Worm (Caenorhabditis elegans) whole organism, mixed stage, embryonic: ENCODE measurements around the gene F40F8.1.

Experiments used
- M03D4.4 ChIP-seq: sonication (generic microtip); optimal IDR thresholded peaks from 2 replicates; lab custom pipeline; 2017; ENCODE audit warnings: mild to moderate bottlenecking, missing genetic modification characterization, missing compliant biosample characterization
- bed-3 ChIP-seq: fragments of 200-800 bp; sonication (Bioruptor generic); optimal IDR thresholded peaks from 3 replicates; lab custom pipeline; 2018; ENCODE audit warnings: mild to moderate bottlenecking, missing genetic modification characterization, moderate library complexity, missing compliant biosample characterization
- blmp-1 ChIP-seq: fragments of 150-350 bp; optimal IDR thresholded peaks from 2 replicates; lab custom pipeline; 2014; ENCODE audit warnings: missing biosample characterization, missing genetic modification characterization
- ceh-39 ChIP-seq: fragments of 150-350 bp; optimal IDR thresholded peaks from 2 replicates; lab custom pipeline; 2014; ENCODE audit warnings: missing biosample characterization, missing genetic modification characterization
- ceh-43 ChIP-seq: fragments of 200-800 bp; sonication (Bioruptor generic); optimal IDR thresholded peaks from 2 replicates; lab custom pipeline; 2018; ENCODE audit warnings: mild to moderate bottlenecking, missing genetic modification characterization, moderate library complexity, missing compliant biosample characterization
- ceh-83 ChIP-seq: fragments of 200-800 bp; sonication (Bioruptor generic); optimal IDR thresholded peaks from 2 replicates; lab custom pipeline; 2018; ENCODE audit warnings: mild to moderate bottlenecking, missing genetic modification characterization, missing compliant biosample characterization
- ces-1 ChIP-seq: fragments of 150-350 bp; optimal IDR thresholded peaks from 2 replicates; lab custom pipeline; 2014; ENCODE audit warnings: missing biosample characterization, missing genetic modification reagents, missing genetic modification characterization
- cnd-1 ChIP-seq: fragments of 200-800 bp; sonication (Bioruptor generic); optimal IDR thresholded peaks from 2 replicates; lab custom pipeline; 2018; ENCODE audit warnings: mild to moderate bottlenecking, missing genetic modification characterization, missing compliant biosample characterization
- drap-1 ChIP-seq: fragments of 200-800 bp; sonication (Bioruptor generic); optimal IDR thresholded peaks from 3 replicates; lab custom pipeline; 2018; ENCODE audit warnings: mild to moderate bottlenecking, missing genetic modification characterization, missing compliant biosample characterization
- elt-1 ChIP-seq: sonication (generic microtip); optimal IDR thresholded peaks from 2 replicates; lab custom pipeline; 2017; ENCODE audit warnings: missing genetic modification characterization, mild to moderate bottlenecking, missing compliant biosample characterization, antibody characterized with exemption, moderate library complexity, borderline replicate concordance; ENCODE audit not compliant: insufficient read depth
- elt-3 ChIP-seq: fragments of 150-350 bp; optimal IDR thresholded peaks from 2 replicates; lab custom pipeline; 2014; ENCODE audit warnings: missing biosample characterization, missing genetic modification characterization
- flh-1 ChIP-seq: fragments of 200-800 bp; sonication (Bioruptor generic); optimal IDR thresholded peaks from 2 replicates; lab custom pipeline; 2018; ENCODE audit warnings: mild to moderate bottlenecking, missing genetic modification characterization, moderate library complexity, missing compliant biosample characterization
- ham-2 ChIP-seq: fragments of 200-800 bp; sonication (Bioruptor generic); optimal IDR thresholded peaks from 2 replicates; lab custom pipeline; 2018; ENCODE audit warnings: mild to moderate bottlenecking, missing genetic modification characterization, missing compliant biosample characterization
- hlh-1 ChIP-seq: fragments of 150-350 bp; optimal IDR thresholded peaks from 2 replicates; lab custom pipeline; 2014; ENCODE audit warnings: missing biosample characterization, missing genetic modification reagents, missing genetic modification characterization
- lin-13 ChIP-seq: fragments of 150-350 bp; optimal IDR thresholded peaks from 2 replicates; lab custom pipeline; 2014; ENCODE audit warnings: missing biosample characterization, missing genetic modification characterization
- lin-32 ChIP-seq: fragments of 200-800 bp; sonication (Bioruptor generic); optimal IDR thresholded peaks from 2 replicates; lab custom pipeline; 2018; ENCODE audit warnings: mild to moderate bottlenecking, missing genetic modification characterization, missing compliant biosample characterization
- lsy-2 ChIP-seq: fragments of 150-350 bp; optimal IDR thresholded peaks from 2 replicates; lab custom pipeline; 2014; ENCODE audit warnings: missing biosample characterization, missing genetic modification characterization
- mab-5 ChIP-seq: fragments of 150-350 bp; optimal IDR thresholded peaks from 2 replicates; lab custom pipeline; 2014; ENCODE audit warnings: missing biosample characterization, missing genetic modification characterization
- mep-1 ChIP-seq: fragments of 150-350 bp; optimal IDR thresholded peaks from 2 replicates; lab custom pipeline; 2017; ENCODE audit warnings: missing biosample characterization, missing genetic modification reagents, missing genetic modification characterization, inconsistent platforms
- mls-2 ChIP-seq: sonication (generic microtip); optimal IDR thresholded peaks from 2 replicates; lab custom pipeline; 2016; ENCODE audit warnings: mild to moderate bottlenecking, missing genetic modification characterization, moderate library complexity, missing compliant biosample characterization
- nhr-12 ChIP-seq: fragments of 150-350 bp; optimal IDR thresholded peaks from 2 replicates; lab custom pipeline; 2014; ENCODE audit warnings: missing biosample characterization, missing genetic modification characterization
- nhr-2 ChIP-seq: fragments of 150-350 bp; optimal IDR thresholded peaks from 2 replicates; lab custom pipeline; 2014; ENCODE audit warnings: missing biosample characterization, missing genetic modification characterization
- nhr-237 ChIP-seq: fragments of 150-350 bp; optimal IDR thresholded peaks from 2 replicates; lab custom pipeline; 2014; ENCODE audit warnings: missing biosample characterization, missing genetic modification characterization
- nhr-28 ChIP-seq: fragments of 150-350 bp; optimal IDR thresholded peaks from 2 replicates; lab custom pipeline; 2014; ENCODE audit warnings: missing biosample characterization, missing genetic modification characterization
- nhr-76 ChIP-seq: sonication (generic microtip); optimal IDR thresholded peaks from 2 replicates; lab custom pipeline; 2017; ENCODE audit warnings: missing biosample characterization, missing genetic modification characterization
- pha-4 ChIP-seq: fragments of 150-350 bp; optimal IDR thresholded peaks from 2 replicates; lab custom pipeline; 2018; ENCODE audit warnings: missing biosample characterization, missing genetic modification reagents, missing genetic modification characterization
- sem-2 ChIP-seq: fragments of 200-800 bp; sonication (Bioruptor generic); optimal IDR thresholded peaks from 2 replicates; lab custom pipeline; 2018; ENCODE audit warnings: mild to moderate bottlenecking, missing genetic modification characterization, missing compliant biosample characterization
- snpc-4 ChIP-seq: fragments of 150-350 bp; optimal IDR thresholded peaks from 2 replicates; lab custom pipeline; 2014; ENCODE audit warnings: missing biosample characterization, missing genetic modification characterization
- sptf-1 ChIP-seq: sonication (generic microtip); optimal IDR thresholded peaks from 2 replicates; lab custom pipeline; 2017; ENCODE audit warnings: mild to moderate bottlenecking, missing genetic modification characterization, moderate library complexity, missing compliant biosample characterization
- tbx-8 ChIP-seq: fragments of 200-800 bp; sonication (Bioruptor generic); optimal IDR thresholded peaks from 2 replicates; lab custom pipeline; 2018; ENCODE audit warnings: mild to moderate bottlenecking, missing genetic modification characterization, moderate library complexity, missing compliant biosample characterization
- unc-120 ChIP-seq: sonication (generic microtip); optimal IDR thresholded peaks from 2 replicates; lab custom pipeline; 2017; ENCODE audit warnings: missing genetic modification characterization, missing compliant biosample characterization; ENCODE audit not compliant: poor library complexity, severe bottlenecking
- unc-39 ChIP-seq: fragments of 150-350 bp; optimal IDR thresholded peaks from 2 replicates; lab custom pipeline; 2014; ENCODE audit warnings: missing biosample characterization, missing genetic modification characterization
- unc-62 ChIP-seq: fragments of 150-350 bp; optimal IDR thresholded peaks from 2 replicates; lab custom pipeline; 2014; ENCODE audit warnings: missing biosample characterization, missing genetic modification reagents, missing genetic modification characterization
- ztf-11 ChIP-seq: fragments of 150-350 bp; optimal IDR thresholded peaks from 2 replicates; lab custom pipeline; 2014; ENCODE audit warnings: missing biosample characterization, missing genetic modification characterization

F40F8.1 gene

ce11 chrII:11150976-11151375 is 23.5 kb downstream of the F40F8.1 start:
- no peak for TF ChIP-seq lsy-2
- no peak for TF ChIP-seq mls-2 (tag; lab: Kevin White, UChicago)
- TF ChIP-seq sem-2 (GFP tag; lab: Kevin White, UChicago): no peak
- TF ChIP-seq ces-1 (GFP tag; lab: Kevin White, UChicago): no peak
- TF ChIP-seq unc-39 (tag; lab: Kevin White, UChicago): no peak
- TF ChIP-seq mab-5 (tag; lab: Kevin White, UChicago): no peak
- TF ChIP-seq drap-1: no peak

ce11 chrII:11152495-11152894 is 25.0 kb downstream of the F40F8.1 start, which contains the start of gene pqm-1:
Gene pqm-1, minus strand, starts transcription at chrII:11152595.
- TF ChIP-seq cnd-1 (tag; lab: Kevin White, UChicago) (no peak), nhr-237 (tag; lab: Kevin White, UChicago) (no peak), ceh-83 (no peak), lin-13 (no peak), nhr-76 (tag; lab: Kevin White, UChicago) (no peak), elt-3 (no peak), drap-1 (no peak), sptf-1 (tag; lab: Kevin White, UChicago) (no peak), blmp-1 (tag; lab: Kevin White, UChicago) (no peak), mls-2 (tag; lab: Kevin White, UChicago) (no peak), pha-4 (tag; lab: Kevin White, UChicago) (no peak), flh-1 (GFP tag; lab: Kevin White, UChicago) (no peak)

- no peak for TF ChIP-seq blmp-1 (tag; lab: Kevin White, UChicago)
- TF ChIP-seq nhr-76 (tag; lab: Kevin White, UChicago): no peak
- TF ChIP-seq M03D4.4 (tag; lab: Kevin White, UChicago): no peak
- TF ChIP-seq unc-62 (GFP tag; lab: Kevin White, UChicago): no peak
- TF ChIP-seq nhr-28: no peak
- TF ChIP-seq ztf-11 (tag; lab: Kevin White, UChicago): no peak
- no peak for TF ChIP-seq elt-1 (tag; lab: Kevin White, UChicago)
- TF ChIP-seq hlh-1 (tag; lab: Kevin White, UChicago): no peak
- no peak for TF ChIP-seq mep-1
- TF ChIP-seq lsy-2: no peak
- no peak for TF ChIP-seq bed-3
- TF ChIP-seq mab-5 (tag; lab: Kevin White, UChicago): no peak
- no peak for TF ChIP-seq ham-2 (GFP tag; lab: Kevin White, UChicago)
- no peak for TF ChIP-seq ces-1 (GFP tag; lab: Kevin White, UChicago)
- no peak for TF ChIP-seq sem-2 (GFP tag; lab: Kevin White, UChicago)
- no peak for TF ChIP-seq snpc-4 (tag; lab: Kevin White, UChicago)
- TF ChIP-seq ceh-83: no peak
- TF ChIP-seq lin-32 (GFP tag; lab: Kevin White, UChicago): no peak
- TF ChIP-seq, all 35 proteins: peak for 0
Measured at ce11 chrII:11153080-11153479, 25.6 kb downstream of the F40F8.1 start.

- TF ChIP-seq mep-1: no peak
- no peak for TF ChIP-seq bed-3
- no peak for TF ChIP-seq nhr-12
- TF ChIP-seq ztf-11 (tag; lab: Kevin White, UChicago): no peak
- no peak for TF ChIP-seq flh-1 (GFP tag; lab: Kevin White, UChicago)
- no peak for TF ChIP-seq ham-2 (GFP tag; lab: Kevin White, UChicago)
- TF ChIP-seq sptf-1 (tag; lab: Kevin White, UChicago): no peak
- no peak for TF ChIP-seq nhr-28
- no peak for TF ChIP-seq nhr-237 (tag; lab: Kevin White, UChicago)
- no peak for TF ChIP-seq ceh-39
- no peak for TF ChIP-seq ceh-43 (GFP tag; lab: Kevin White, UChicago)
- no peak for TF ChIP-seq lin-32 (GFP tag; lab: Kevin White, UChicago)
- TF ChIP-seq cnd-1 (tag; lab: Kevin White, UChicago): no peak
- no peak for TF ChIP-seq tbx-8 (GFP tag; lab: Kevin White, UChicago)
- TF ChIP-seq unc-39 (tag; lab: Kevin White, UChicago): no peak
- TF ChIP-seq mab-5 (tag; lab: Kevin White, UChicago): no peak
- TF ChIP-seq ces-1 (GFP tag; lab: Kevin White, UChicago): no peak
- TF ChIP-seq hlh-1 (tag; lab: Kevin White, UChicago): no peak
Measured at ce11 chrII:11153800-11154199, 26.3 kb downstream of the F40F8.1 start.

ce11 chrII:11154957-11155356 is 27.5 kb downstream of the F40F8.1 start:
- TF ChIP-seq lin-32 (GFP tag; lab: Kevin White, UChicago): no peak
- TF ChIP-seq cnd-1 (tag; lab: Kevin White, UChicago): no peak
- no peak for TF ChIP-seq drap-1
- TF ChIP-seq lin-13: no peak
- no peak for TF ChIP-seq ceh-83
- no peak for TF ChIP-seq nhr-28
- TF ChIP-seq mab-5 (tag; lab: Kevin White, UChicago): no peak
- TF ChIP-seq unc-120 (tag; lab: Kevin White, UChicago): no peak
- no peak for TF ChIP-seq bed-3
- TF ChIP-seq elt-1 (tag; lab: Kevin White, UChicago): no peak
- TF ChIP-seq blmp-1 (tag; lab: Kevin White, UChicago): no peak
- no peak for TF ChIP-seq ztf-11 (tag; lab: Kevin White, UChicago)
- TF ChIP-seq nhr-2: no peak
- TF ChIP-seq M03D4.4 (tag; lab: Kevin White, UChicago): no peak
- no peak for TF ChIP-seq ceh-43 (GFP tag; lab: Kevin White, UChicago)
- TF ChIP-seq lsy-2: no peak
- no peak for TF ChIP-seq sptf-1 (tag; lab: Kevin White, UChicago)
- TF ChIP-seq nhr-76 (tag; lab: Kevin White, UChicago): no peak
- TF ChIP-seq, all 35 proteins: peak for 0
